Worm (Caenorhabditis elegans): ENCODE measurements around the gene C34H4.5.

DNA sequence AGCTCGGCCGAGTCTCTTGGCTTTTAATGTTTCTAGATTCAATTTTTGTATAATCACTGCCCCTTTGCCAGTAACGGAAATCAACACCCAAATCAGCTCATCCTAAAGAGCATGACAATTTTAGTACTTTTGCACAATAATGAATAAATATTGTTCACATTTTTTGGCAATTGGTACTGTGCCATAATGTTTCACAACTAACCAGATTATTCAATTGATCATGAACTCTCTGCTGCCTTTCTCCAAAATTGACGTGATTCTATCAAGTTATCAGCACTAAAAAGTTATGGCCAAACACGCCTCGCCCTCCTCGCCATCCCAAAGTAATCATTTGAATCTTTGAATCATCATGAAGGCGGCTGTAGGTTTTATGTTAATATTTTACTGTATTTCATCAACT lies 11.9 kb upstream of the C34H4.5 start, which contains the start of gene hpo-6:
- TF ChIP-seq ama-1 (optimal IDR thresholded peaks at IDR 0.05) (no peak), jun-1 (tag; optimal IDR thresholded peaks at IDR 0.05) (no peak)
